Fruit fly (Drosophila melanogaster) whole organism, embryonic: ENCODE measurements around the gene CG13457.
A peak's percentile ranks its signal among the peaks of the same experiment; 100 is the strongest.

Experiments
- C15 ChIP-seq: fragments of 200-800 bp; sonication (Bioruptor generic); IDR thresholded peaks from 3 replicates; pipeline ENCODE4 v1.3.6; 2022; ENCODE audit warnings: missing biosample characterization, missing genetic modification characterization
- CG10321 ChIP-seq: fragments of 200-800 bp; sonication (Bioruptor generic); IDR thresholded peaks from 2 replicates; pipeline ENCODE4 v1.3.6; 2022; ENCODE audit warnings: missing biosample characterization, missing genetic modification characterization
- CG10462 ChIP-seq: fragments of 200-800 bp; sonication (Bioruptor generic); optimal IDR thresholded peaks from 2 replicates; lab custom pipeline; 2016; ENCODE audit warnings: missing biosample characterization, missing genetic modification characterization
- CG11560 ChIP-seq: fragments of 200-800 bp; sonication (Bioruptor generic); IDR thresholded peaks from 3 replicates; pipeline ENCODE4 v1.3.6; 2022; ENCODE audit warnings: missing biosample characterization, missing genetic modification characterization
- CG11723 ChIP-seq: fragments of 200-800 bp; sonication (Bioruptor generic); optimal IDR thresholded peaks from 2 replicates; lab custom pipeline; 2017; ENCODE audit warnings: missing biosample characterization, mild to moderate bottlenecking, missing genetic modification characterization
- CG12744 ChIP-seq: fragments of 200-800 bp; sonication (Bioruptor generic); optimal IDR thresholded peaks from 2 replicates; lab custom pipeline; 2016; ENCODE audit warnings: missing biosample characterization, missing genetic modification characterization
- CG13287 ChIP-seq: fragments of 200-800 bp; sonication (Bioruptor generic); IDR thresholded peaks from 2 replicates; pipeline ENCODE4 v1.3.6; 2022; ENCODE audit warnings: missing biosample characterization, missing genetic modification characterization; ENCODE audit not compliant: partially characterized antibody
- CG3847 ChIP-seq: fragments of 200-800 bp; sonication (Bioruptor generic); IDR thresholded peaks from 2 replicates; pipeline ENCODE4 v1.3.6; 2022; ENCODE audit warnings: missing biosample characterization, missing genetic modification characterization
- CG4424 ChIP-seq: fragments of 200-800 bp; sonication (Bioruptor generic); optimal IDR thresholded peaks from 3 replicates; lab custom pipeline; 2016; ENCODE audit warnings: missing biosample characterization, missing genetic modification characterization
- CG5245 ChIP-seq: fragments of 200-800 bp; sonication (Bioruptor generic); optimal IDR thresholded peaks from 3 replicates; lab custom pipeline; 2016; ENCODE audit warnings: missing biosample characterization, missing genetic modification characterization
- CG6791 ChIP-seq: fragments of 200-800 bp; sonication (Bioruptor generic); IDR thresholded peaks from 3 replicates; pipeline ENCODE4 v1.3.6; 2022; ENCODE audit warnings: missing biosample characterization, missing genetic modification characterization; ENCODE audit not compliant: partially characterized antibody
- CG9437 ChIP-seq: fragments of 200-800 bp; sonication (Bioruptor generic); optimal IDR thresholded peaks from 2 replicates; lab custom pipeline; 2018; ENCODE audit warnings: missing biosample characterization, mild to moderate bottlenecking, missing genetic modification characterization
- CTCF ChIP-seq: fragments of 200-800 bp; sonication (Bioruptor generic); optimal IDR thresholded peaks from 2 replicates; lab custom pipeline; 2017; ENCODE audit warnings: missing biosample characterization, mild to moderate bottlenecking, missing genetic modification characterization, moderate library complexity
- CkIIα-i1 ChIP-seq: fragments of 200-800 bp; sonication (Bioruptor generic); IDR thresholded peaks from 2 replicates; pipeline ENCODE4 v1.3.6; 2022; ENCODE audit warnings: missing biosample characterization, missing genetic modification characterization
- D19A ChIP-seq: fragments of 200-800 bp; optimal IDR thresholded peaks from 3 replicates; lab custom pipeline; 2019; ENCODE audit warnings: missing biosample characterization, mild to moderate bottlenecking, missing genetic modification characterization, moderate library complexity
- Dbx ChIP-seq: fragments of 200-800 bp; sonication (Bioruptor generic); IDR thresholded peaks from 3 replicates; pipeline ENCODE4 v1.3.6; 2022; ENCODE audit warnings: missing biosample characterization, missing genetic modification characterization
- Eip74EF ChIP-seq, 2 experiments: fragments of 200-800 bp in 1 of 2; fragments of >200 bp in 1 of 2; sonication (Bioruptor generic) in 1 of 2; optimal IDR thresholded peaks; 2 replicates each; lab custom pipeline; 2017 to 2019; ENCODE audit warnings: missing biosample characterization in 2 of 2, missing genetic modification characterization in 2 of 2, mild to moderate bottlenecking in 1 of 2, moderate library complexity in 1 of 2
- Ets65A ChIP-seq: fragments of 200-800 bp; sonication (Bioruptor generic); peaks from one replicate; lab custom pipeline; 2016; ENCODE audit warnings: missing biosample characterization, missing genetic modification characterization
- Ets97D ChIP-seq: fragments of 200-800 bp; sonication (Bioruptor generic); optimal IDR thresholded peaks from 3 replicates; lab custom pipeline; 2016; ENCODE audit warnings: missing biosample characterization, missing genetic modification characterization
- GATAe ChIP-seq: fragments of 200-800 bp; sonication (Bioruptor generic); conservative IDR thresholded peaks from 2 replicates; pipeline ENCODE4 v1.3.6; 2022; ENCODE audit warnings: missing biosample characterization, missing genetic modification characterization
- HLH4C ChIP-seq: fragments of 200-800 bp; sonication (Bioruptor generic); IDR thresholded peaks from 3 replicates; pipeline ENCODE4 v1.3.6; 2022; ENCODE audit warnings: missing biosample characterization, missing genetic modification characterization; ENCODE audit not compliant: partially characterized antibody
- Hand ChIP-seq: fragments of 200-800 bp; sonication (Bioruptor generic); optimal IDR thresholded peaks from 2 replicates; lab custom pipeline; 2017; ENCODE audit warnings: mild to moderate bottlenecking, missing biosample characterization, missing genetic modification reagents, missing genetic modification characterization
- Hr3 ChIP-seq: fragments of 200-800 bp; sonication (Bioruptor generic); optimal IDR thresholded peaks from 3 replicates; lab custom pipeline; 2016; ENCODE audit warnings: missing biosample characterization, missing genetic modification characterization
- Hr51 ChIP-seq, 2 experiments: fragments of 200-800 bp; sonication (Bioruptor generic); optimal IDR thresholded peaks; 2 replicates in 1 of 2; 3 replicates in 1 of 2; lab custom pipeline; 2016 to 2018; ENCODE audit warnings: missing biosample characterization in 2 of 2, missing genetic modification characterization in 2 of 2, mild to moderate bottlenecking in 1 of 2, moderate library complexity in 1 of 2
- Hr78 ChIP-seq, 2 experiments: fragments of 200-800 bp in 1 of 2; fragments of >200 bp in 1 of 2; sonication (Bioruptor generic) in 1 of 2; optimal IDR thresholded peaks; 2 replicates each; lab custom pipeline; 2017 to 2019; ENCODE audit warnings: missing biosample characterization in 2 of 2, missing genetic modification characterization in 2 of 2, mild to moderate bottlenecking in 1 of 2, moderate library complexity in 1 of 2
- Myb ChIP-seq: fragments of 200-800 bp; sonication (Bioruptor generic); optimal IDR thresholded peaks from 2 replicates; lab custom pipeline; 2016; ENCODE audit warnings: missing biosample characterization, missing genetic modification characterization
- NK7.1 ChIP-seq: fragments of 200-800 bp; sonication (Bioruptor generic); optimal IDR thresholded peaks from 3 replicates; lab custom pipeline; 2016; ENCODE audit warnings: missing biosample characterization, missing genetic modification characterization
- Nf-YB ChIP-seq: fragments of 200-800 bp; sonication (Bioruptor generic); optimal IDR thresholded peaks from 3 replicates; lab custom pipeline; 2019; ENCODE audit warnings: missing biosample characterization, mild to moderate bottlenecking, missing genetic modification characterization, moderate library complexity
- Optix ChIP-seq: fragments of 200-800 bp; sonication (Bioruptor generic); IDR thresholded peaks from 3 replicates; pipeline ENCODE4 v1.3.6; 2022; ENCODE audit warnings: missing biosample characterization, missing genetic modification characterization
- Rx ChIP-seq: fragments of 200-800 bp; sonication (Bioruptor generic); IDR thresholded peaks from 2 replicates; pipeline ENCODE4 v1.3.6; 2022; ENCODE audit warnings: missing biosample characterization, missing genetic modification characterization
- Scr ChIP-seq: fragments of 200-800 bp; sonication (Bioruptor generic); IDR thresholded peaks from 2 replicates; pipeline ENCODE4 v1.3.6; 2022; ENCODE audit warnings: missing biosample characterization, missing genetic modification characterization; ENCODE audit not compliant: partially characterized antibody
- al ChIP-seq: fragments of 200-800 bp; sonication (Bioruptor generic); IDR thresholded peaks from 2 replicates; pipeline ENCODE4 v1.3.6; 2022; ENCODE audit warnings: missing biosample characterization, missing genetic modification characterization
- ci ChIP-seq: fragments of 200-800 bp; sonication (Bioruptor generic); IDR thresholded peaks from 3 replicates; pipeline ENCODE4 v1.3.6; 2022; ENCODE audit warnings: missing biosample characterization, missing genetic modification characterization
- emc ChIP-seq: fragments of 200-800 bp; sonication (Bioruptor generic); optimal IDR thresholded peaks from 2 replicates; lab custom pipeline; 2016; ENCODE audit warnings: missing biosample characterization, missing genetic modification characterization
- fru ChIP-seq: fragments of >200 bp; optimal IDR thresholded peaks from 2 replicates; lab custom pipeline; 2017
- gro ChIP-seq: fragments of 200-800 bp; sonication (Bioruptor generic); optimal IDR thresholded peaks from 2 replicates; lab custom pipeline; 2016; ENCODE audit warnings: missing biosample characterization, missing genetic modification characterization
- ham ChIP-seq: fragments of 200-800 bp; sonication (Bioruptor generic); IDR thresholded peaks from 2 replicates; pipeline ENCODE4 v1.3.6; 2022; ENCODE audit warnings: missing biosample characterization, missing genetic modification characterization
- insv ChIP-seq, 2 experiments: fragments of 200-800 bp; sonication (Bioruptor generic); optimal IDR thresholded peaks; 3 replicates each; lab custom pipeline; 2016 to 2018; ENCODE audit warnings: missing biosample characterization in 2 of 2, missing genetic modification characterization in 2 of 2
- p53 ChIP-seq: fragments of 200-800 bp; sonication (Bioruptor generic); optimal IDR thresholded peaks from 2 replicates; lab custom pipeline; 2016; ENCODE audit warnings: missing biosample characterization, missing genetic modification characterization
- pb ChIP-seq: fragments of 200-800 bp; sonication (Bioruptor generic); optimal IDR thresholded peaks from 3 replicates; lab custom pipeline; 2016; ENCODE audit warnings: missing biosample characterization, missing genetic modification characterization
- pita ChIP-seq: fragments of 200-800 bp; sonication (Bioruptor generic); optimal IDR thresholded peaks from 2 replicates; lab custom pipeline; 2017; ENCODE audit warnings: missing biosample characterization, mild to moderate bottlenecking, missing genetic modification characterization
- pnt ChIP-seq: fragments of 200-800 bp; sonication (Bioruptor generic); optimal IDR thresholded peaks from 3 replicates; lab custom pipeline; 2016; ENCODE audit warnings: missing biosample characterization, missing genetic modification characterization
- schlank ChIP-seq: fragments of 200-800 bp; sonication (Bioruptor generic); optimal IDR thresholded peaks from 2 replicates; lab custom pipeline; 2018; ENCODE audit warnings: missing biosample characterization, mild to moderate bottlenecking, missing genetic modification characterization
- sima ChIP-seq: fragments of 200-800 bp; sonication (Bioruptor generic); optimal IDR thresholded peaks from 2 replicates; lab custom pipeline; 2016; ENCODE audit warnings: missing biosample characterization, missing genetic modification characterization
- sisA ChIP-seq: fragments of 200-800 bp; sonication (Bioruptor generic); IDR thresholded peaks from 2 replicates; pipeline ENCODE4 v1.3.6; 2022; ENCODE audit warnings: missing biosample characterization, missing genetic modification characterization
- slbo ChIP-seq: fragments of 200-800 bp; sonication (Bioruptor generic); IDR thresholded peaks from 2 replicates; pipeline ENCODE4 v1.3.6; 2022; ENCODE audit warnings: missing biosample characterization, missing genetic modification characterization
- tgo ChIP-seq: fragments of 200-800 bp; sonication (Bioruptor generic); IDR thresholded peaks from 3 replicates; pipeline ENCODE4 v1.3.6; 2022; ENCODE audit warnings: missing biosample characterization, missing genetic modification characterization
- twi ChIP-seq: fragments of 200-800 bp; optimal IDR thresholded peaks from 2 replicates; lab custom pipeline; 2019; ENCODE audit warnings: missing biosample characterization, mild to moderate bottlenecking, missing genetic modification characterization, moderate library complexity
- unpg ChIP-seq: fragments of 200-800 bp; sonication (Bioruptor generic); optimal IDR thresholded peaks from 3 replicates; lab custom pipeline; 2018; ENCODE audit warnings: missing biosample characterization, mild to moderate bottlenecking, missing genetic modification characterization, moderate library complexity

The CG13457 gene

DNA sequence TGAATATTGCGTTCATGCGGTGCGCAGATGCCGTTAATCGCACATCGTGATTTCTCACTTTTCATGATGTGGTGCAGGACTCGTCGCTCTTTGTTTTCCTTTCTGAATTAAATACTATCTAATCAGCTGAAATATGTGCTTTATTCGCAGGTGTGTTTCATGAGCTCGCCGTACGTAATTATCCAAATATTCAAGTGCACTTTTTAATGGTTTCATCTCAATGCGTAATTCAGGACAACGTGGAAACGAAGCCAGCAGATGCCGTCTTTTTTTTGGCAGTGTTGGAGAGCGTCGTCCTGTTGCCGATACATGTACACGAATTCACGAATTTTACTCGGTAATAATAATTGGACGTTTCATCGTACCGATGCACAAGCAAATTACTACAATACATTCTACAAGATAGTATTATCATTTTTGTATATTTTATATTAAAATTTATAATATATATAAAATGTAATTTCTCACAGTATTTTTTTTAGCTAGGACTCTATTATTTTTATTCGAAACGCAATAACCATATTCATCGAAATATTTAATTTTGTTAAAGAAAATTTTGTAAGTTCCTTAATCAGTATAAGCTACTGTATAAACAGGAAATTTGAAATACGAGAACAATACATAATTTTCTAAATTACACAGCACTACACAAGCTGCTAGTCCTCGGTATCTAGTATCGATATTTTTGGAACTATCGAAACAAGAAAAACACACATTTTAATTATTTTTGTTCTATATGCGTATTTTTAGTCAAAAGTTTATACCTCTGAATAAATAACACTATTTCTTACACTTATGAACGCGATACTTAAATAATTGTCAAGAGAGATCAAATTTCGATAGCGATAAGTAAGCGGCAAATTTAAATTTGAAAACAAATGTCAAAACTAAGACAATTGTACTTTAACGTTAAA, 5.7 kb upstream of the CG13457 start, which contains the start of gene CG12316 (continued):
- peak; percentile 91 for TF ChIP-seq Hand
- TF ChIP-seq CG10462, result peak; percentile 75
- no peak for TF ChIP-seq fru (lab: Kevin White, UChicago)
- peak; percentile 89 for TF ChIP-seq CG4424 (GFP tag; lab: Kevin White, UChicago)
- no peak for TF ChIP-seq pita (GFP tag; lab: Kevin White, UChicago)
- TF ChIP-seq ham (GFP tag; lab: Robert Waterston, UW), result peak; percentile 40; the same call in 1 of the 2 replicates
- TF ChIP-seq C15, result no peak
- TF ChIP-seq Eip74EF (GFP tag; optimal IDR thresholded peaks at IDR 0.05; lab: Kevin White, UChicago), result peak in 1 of 2 experiments; percentile 90
- TF ChIP-seq Scr, result peak; percentile 85
- TF ChIP-seq pb, result peak; percentile 94
- TF ChIP-seq NK7.1 (GFP tag; lab: Kevin White, UChicago), result peak; percentile 89
- TF ChIP-seq p53 (GFP tag; lab: Kevin White, UChicago), result peak; percentile 85
- TF ChIP-seq Hr51 (GFP tag; optimal IDR thresholded peaks at IDR 0.05; lab: Kevin White, UChicago), result peak; percentile 92 to 94
- peak; percentile 79 for TF ChIP-seq Dbx
- TF ChIP-seq ci (GFP tag; lab: Robert Waterston, UW), result peak; percentile 93
- TF ChIP-seq sima (GFP tag; lab: Kevin White, UChicago), result peak; percentile 84
- TF ChIP-seq Ets97D (GFP tag; lab: Kevin White, UChicago), result peak; percentile 70
- no peak for TF ChIP-seq CTCF (GFP tag; lab: Kevin White, UChicago)
- peak; percentile 87 for TF ChIP-seq CG13287
- peak; percentile 74 for TF ChIP-seq sisA (GFP tag; lab: Robert Waterston, UW)
- peak; percentile 87 for TF ChIP-seq CG12744 (GFP tag; lab: Kevin White, UChicago)
- peak; percentile 85 for TF ChIP-seq CG3847
- TF ChIP-seq gro (GFP tag; lab: Kevin White, UChicago), result peak; percentile 92
- peak; percentile 94 for TF ChIP-seq unpg (GFP tag; lab: Kevin White, UChicago)
- peak; percentile 65; the same call in 2 of the 3 replicates for TF ChIP-seq CG11560 (tag; lab: Robert Waterston, UW)
- peak; percentile 73 for TF ChIP-seq tgo (GFP tag; lab: Robert Waterston, UW)
- TF ChIP-seq CG11723 (GFP tag; lab: Kevin White, UChicago), result peak; percentile 89
- TF ChIP-seq Nf-YB (GFP tag; lab: Kevin White, UChicago), result peak; percentile 80
- TF ChIP-seq pnt (GFP tag; lab: Kevin White, UChicago), result peak; percentile 80
- TF ChIP-seq CG6791, result peak; percentile 78
- peak; percentile 86 for TF ChIP-seq twi (tag; lab: Kevin White, UChicago)
- TF ChIP-seq CG5245 (GFP tag; lab: Kevin White, UChicago), result peak; percentile 85
- peak; percentile 28 for TF ChIP-seq al (GFP tag; lab: Robert Waterston, UW)
- TF ChIP-seq HLH4C, result peak; percentile 83
- 0 out of 2 replicates have a peak, but pooled peaks have one; percentile 34 for TF ChIP-seq CkIIα-i1 (GFP tag; lab: Robert Waterston, UW)
- peak; percentile 68 for TF ChIP-seq emc (GFP tag; lab: Kevin White, UChicago)
- TF ChIP-seq GATAe, result no peak; the same call in 1 of the 2 replicates
- peak; percentile 84 for TF ChIP-seq schlank (tag; lab: Kevin White, UChicago)
- TF ChIP-seq Myb, result peak; percentile 77
- peak in 1 of 2 experiments; percentile 82 for TF ChIP-seq Hr78 (GFP tag; optimal IDR thresholded peaks at IDR 0.05; lab: Kevin White, UChicago)
- peak; percentile 71 for TF ChIP-seq slbo (GFP tag; lab: Robert Waterston, UW)
- peak; percentile 98 for TF ChIP-seq Ets65A (GFP tag; lab: Kevin White, UChicago)
- TF ChIP-seq CG9437, result peak; percentile 85
- peak; percentile 85 for TF ChIP-seq Hr3 (GFP tag; lab: Kevin White, UChicago)
- no peak for TF ChIP-seq CG10321
- TF ChIP-seq D19A (tag; lab: Kevin White, UChicago), result peak; percentile 90
- peak; percentile 89 for TF ChIP-seq Optix (GFP tag; lab: Robert Waterston, UW)
- TF ChIP-seq Rx (GFP tag; lab: Robert Waterston, UW), result peak; percentile 80
- peak; percentile 23 to 70 for TF ChIP-seq insv (GFP tag; optimal IDR thresholded peaks at IDR 0.05; lab: Kevin White, UChicago)
